Fruit fly (Drosophila melanogaster): ENCODE results near the gene CG16800.

Gene CG16800

dm6 chr2L:12974562-12975366, 8.4 kb downstream of the CG16800 start:
- TF ChIP-seq CG4496 (GFP tag; IDR thresholded peaks at IDR 0.05) (no peak), Pif1B (GFP tag; optimal IDR thresholded peaks at IDR 0.05) (no peak), CG8301 (tag; optimal IDR thresholded peaks at IDR 0.05) (no peak), CG17806 (tag; optimal IDR thresholded peaks at IDR 0.05) (no peak)

- TF ChIP-seq CG13204 (GFP tag; optimal IDR thresholded peaks at IDR 0.05) (no peak), gl (tag; optimal IDR thresholded peaks at IDR 0.05) (no peak), CG12605 (GFP tag; IDR thresholded peaks at IDR 0.05) (no peak), CG14655 (GFP tag; optimal IDR thresholded peaks at IDR 0.05) (no peak), CG9948 (tag; optimal IDR thresholded peaks at IDR 0.05) (no peak), CG32121 (GFP tag; IDR thresholded peaks at IDR 0.05) (no peak), CG34367 (tag; optimal IDR thresholded peaks at IDR 0.05) (no peak)
These were observed 8.9 kb downstream of the CG16800 start for dm6 chr2L:12975367-12975655.

- no peak for TF ChIP-seq CG34367 (tag; optimal IDR thresholded peaks at IDR 0.05)
- no peak for TF ChIP-seq fd96Ca (GFP tag; IDR thresholded peaks at IDR 0.05)
- no peak for TF ChIP-seq Snoo (tag; optimal IDR thresholded peaks at IDR 0.05)
- no peak for TF ChIP-seq EcR (GFP tag; optimal IDR thresholded peaks at IDR 0.05)
These were observed 12.1 kb downstream of the CG16800 start, which contains the start of gene Vha68-3 for dm6 chr2L:12978486-12978885. Gene Vha68-3 (plus strand): TSS chr2L:12978786.

dm6 chr2L:12982107-12982506, 15.7 kb downstream of the CG16800 start:
- no peak for TF ChIP-seq gl (tag; optimal IDR thresholded peaks at IDR 0.05)
- TF ChIP-seq CG14655 (GFP tag; optimal IDR thresholded peaks at IDR 0.05), result no peak
- no peak for TF ChIP-seq CG8301 (tag; optimal IDR thresholded peaks at IDR 0.05)
- TF ChIP-seq Pif1A (GFP tag; optimal IDR thresholded peaks at IDR 0.05), result peak; percentile 12
- TF ChIP-seq CG13204 (GFP tag; optimal IDR thresholded peaks at IDR 0.05), result no peak
- TF ChIP-seq D1 (tag; optimal IDR thresholded peaks at IDR 0.05), result no peak
- TF ChIP-seq CG9948 (tag; optimal IDR thresholded peaks at IDR 0.05), result peak; percentile 6
- peak; percentile 30 for TF ChIP-seq CG15710 (tag; optimal IDR thresholded peaks at IDR 0.05)
- peak; percentile 2 for TF ChIP-seq CG8159 (tag; optimal IDR thresholded peaks at IDR 0.05)
- TF ChIP-seq CG12605 (GFP tag; IDR thresholded peaks at IDR 0.05), result 0 out of 2 replicates have a peak, but pooled peaks have one; percentile 40

dm6 chr2L:12985043-12985442, 18.7 kb downstream of the CG16800 start:
- TF ChIP-seq CG13204 (GFP tag; optimal IDR thresholded peaks at IDR 0.05), result no peak
- no peak for TF ChIP-seq fd96Ca (GFP tag; IDR thresholded peaks at IDR 0.05)
- no peak for TF ChIP-seq CG34367 (tag; optimal IDR thresholded peaks at IDR 0.05)
- TF ChIP-seq Ets98B (GFP tag; IDR thresholded peaks at IDR 0.05), result no peak
- TF ChIP-seq CG10348 (GFP tag; IDR thresholded peaks at IDR 0.05), result no peak
- no peak for TF ChIP-seq CG8159 (tag; optimal IDR thresholded peaks at IDR 0.05)
- no peak for TF ChIP-seq D1 (tag; optimal IDR thresholded peaks at IDR 0.05)
- no peak for TF ChIP-seq CG9948 (tag; optimal IDR thresholded peaks at IDR 0.05)
- TF ChIP-seq EcR (GFP tag; optimal IDR thresholded peaks at IDR 0.05), result no peak
- TF ChIP-seq Pif1A (GFP tag; optimal IDR thresholded peaks at IDR 0.05), result no peak
- TF ChIP-seq CG12605 (GFP tag; IDR thresholded peaks at IDR 0.05), result no peak
- no peak for TF ChIP-seq gl (tag; optimal IDR thresholded peaks at IDR 0.05)
- no peak for TF ChIP-seq CG15710 (tag; optimal IDR thresholded peaks at IDR 0.05)
- no peak for TF ChIP-seq CG17806 (tag; optimal IDR thresholded peaks at IDR 0.05)
- no peak for TF ChIP-seq rn (GFP tag; IDR thresholded peaks at IDR 0.05)

dm6 chr2L:13000393-13001001, 34.1 kb downstream of the CG16800 start, which contains the start of gene Yip1d1:
Gene Yip1d1 (minus strand): TSS chr2L:13000635.
- TF ChIP-seq CG12605 (GFP tag; IDR thresholded peaks at IDR 0.05) (no peak), Ets98B (GFP tag; IDR thresholded peaks at IDR 0.05) (peak; percentile 8; the same call in 1 of the 2 replicates), Snoo (tag; optimal IDR thresholded peaks at IDR 0.05) (no peak), Pif1A (GFP tag; optimal IDR thresholded peaks at IDR 0.05) (no peak), CG14655 (GFP tag; optimal IDR thresholded peaks at IDR 0.05) (no peak)

- TF ChIP-seq fd96Ca (GFP tag; IDR thresholded peaks at IDR 0.05) (no peak), CG14655 (GFP tag; optimal IDR thresholded peaks at IDR 0.05) (no peak), gl (tag; optimal IDR thresholded peaks at IDR 0.05) (no peak), D1 (tag; optimal IDR thresholded peaks at IDR 0.05) (no peak)
These were observed 37.3 kb downstream of the CG16800 start for dm6 chr2L:13003659-13004058.

All from whole organism, pupa.